Fruit fly (Drosophila melanogaster): ENCODE results near the gene Fife.

Fife gene

dm6 chr3L:2645068-2645467 is 66.4 kb downstream of the Fife start, which contains the start of gene CG1143:
Gene CG1143, plus strand, starts transcription at chr3L:2645368.
- no peak for TF ChIP-seq spab (GFP tag; optimal IDR thresholded peaks at IDR 0.05)
- no peak for TF ChIP-seq Eip75B (GFP tag; optimal IDR thresholded peaks at IDR 0.05)
- no peak for TF ChIP-seq CG1621 (tag; optimal IDR thresholded peaks at IDR 0.05)
- no peak for TF ChIP-seq CG34406 (GFP tag; optimal IDR thresholded peaks at IDR 0.05)
- no peak for TF ChIP-seq CG8119 (GFP tag; IDR thresholded peaks at IDR 0.05)
- TF ChIP-seq CG8319 (GFP tag; optimal IDR thresholded peaks at IDR 0.05) = no peak
- no peak for TF ChIP-seq cyc (GFP tag; optimal IDR thresholded peaks at IDR 0.05)
- no peak for TF ChIP-seq CG9139 (GFP tag; optimal IDR thresholded peaks at IDR 0.05)
- TF ChIP-seq Lpt (GFP tag; optimal IDR thresholded peaks at IDR 0.05) = no peak
- TF ChIP-seq Sox15 (GFP tag; optimal IDR thresholded peaks at IDR 0.05) = no peak
- no peak for TF ChIP-seq CG11902 (GFP tag; optimal IDR thresholded peaks at IDR 0.05)
- TF ChIP-seq dac (GFP tag; optimal IDR thresholded peaks at IDR 0.05) = no peak
- no peak for TF ChIP-seq dsx (GFP tag; optimal IDR thresholded peaks at IDR 0.05; ENCODE audit: poor library complexity, severe bottlenecking)
- TF ChIP-seq CG31627 (GFP tag; optimal IDR thresholded peaks at IDR 0.05) = no peak
- no peak for TF ChIP-seq CG7368 (GFP tag; optimal IDR thresholded peaks at IDR 0.05)
- no peak for TF ChIP-seq eg (GFP tag; IDR thresholded peaks at IDR 0.05)
- no peak for TF ChIP-seq achi (GFP tag; optimal IDR thresholded peaks at IDR 0.05)

DNA sequence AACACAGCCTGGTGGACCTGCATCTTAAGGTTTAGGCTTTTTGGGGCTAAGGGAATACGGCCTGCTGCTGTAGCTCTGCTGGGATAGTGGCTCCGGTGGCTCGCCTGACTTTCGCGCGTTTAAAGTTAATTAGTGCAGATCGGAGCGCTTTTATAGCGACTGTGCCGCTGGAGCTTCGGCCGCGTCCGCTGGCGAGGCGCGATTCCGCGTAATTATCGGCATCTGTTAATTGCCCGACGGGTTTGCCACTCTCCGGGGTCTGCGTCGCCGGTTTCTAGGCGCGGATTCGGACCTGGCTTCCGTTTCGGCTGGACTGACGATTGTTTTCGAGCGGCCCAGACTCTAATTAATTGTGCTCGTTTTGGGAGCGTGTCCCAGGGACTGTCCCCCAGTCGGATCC is 68.2 kb downstream of the Fife start, which contains the start of gene CG14949:
Gene CG14949 (minus strand): TSS at position 101 of the 400 bp plus-strand sequence.
- TF ChIP-seq Hr38 (GFP tag; optimal IDR thresholded peaks at IDR 0.05) = no peak
- no peak for TF ChIP-seq Hr39 (GFP tag; optimal IDR thresholded peaks at IDR 0.05)
- no peak for TF ChIP-seq CG6276 (GFP tag; optimal IDR thresholded peaks at IDR 0.05)
- TF ChIP-seq CG8119 (GFP tag; IDR thresholded peaks at IDR 0.05) = no peak
- TF ChIP-seq CG8632 (GFP tag; optimal IDR thresholded peaks at IDR 0.05) = no peak
- no peak for TF ChIP-seq dsx (GFP tag; optimal IDR thresholded peaks at IDR 0.05; ENCODE audit: poor library complexity, severe bottlenecking)
- TF ChIP-seq Ets21C (GFP tag; optimal IDR thresholded peaks at IDR 0.05) = no peak
- TF ChIP-seq CG8319 (GFP tag; optimal IDR thresholded peaks at IDR 0.05) = no peak
- no peak for TF ChIP-seq fd85E (GFP tag; optimal IDR thresholded peaks at IDR 0.05)

dm6 chr3L:2636023-2636968 is 75.2 kb downstream of the Fife start:
- TF ChIP-seq Smox (GFP tag; optimal IDR thresholded peaks at IDR 0.05) = no peak
- peak; percentile 47 for TF ChIP-seq CG3032 (tag; optimal IDR thresholded peaks at IDR 0.05)
- TF ChIP-seq CG1621 (tag; optimal IDR thresholded peaks at IDR 0.05) = no peak
- TF ChIP-seq pdm3 (GFP tag; optimal IDR thresholded peaks at IDR 0.05) = peak; percentile 41
- peak; percentile 85 for TF ChIP-seq eg (GFP tag; IDR thresholded peaks at IDR 0.05)
- TF ChIP-seq CG11762 (GFP tag; optimal IDR thresholded peaks at IDR 0.05; ENCODE audit: insufficient read depth) = peak; percentile 9
- no peak for TF ChIP-seq CG6854 (GFP tag; optimal IDR thresholded peaks at IDR 0.05)
- peak; percentile 12 for TF ChIP-seq vri (GFP tag; optimal IDR thresholded peaks at IDR 0.05)
- peak; percentile 15 for TF ChIP-seq dsx (GFP tag; optimal IDR thresholded peaks at IDR 0.05; ENCODE audit: poor library complexity, severe bottlenecking)
- TF ChIP-seq OdsH (GFP tag; optimal IDR thresholded peaks at IDR 0.05) = peak; percentile 70
- TF ChIP-seq cyc (GFP tag; optimal IDR thresholded peaks at IDR 0.05) = no peak
- TF ChIP-seq CG11294 (GFP tag; IDR thresholded peaks at IDR 0.05) = peak; percentile 46; the same call in 1 of the 2 replicates
- TF ChIP-seq CG7368 (GFP tag; optimal IDR thresholded peaks at IDR 0.05) = peak; percentile 21
- TF ChIP-seq dac (GFP tag; optimal IDR thresholded peaks at IDR 0.05) = peak; percentile 1
- peak; percentile 46 for TF ChIP-seq topi (GFP tag; optimal IDR thresholded peaks at IDR 0.05)
- no peak for TF ChIP-seq CG10631 (GFP tag; optimal IDR thresholded peaks at IDR 0.05)
- no peak for TF ChIP-seq Eip75B (GFP tag; optimal IDR thresholded peaks at IDR 0.05)
- peak; percentile 12 for TF ChIP-seq CG31627 (GFP tag; optimal IDR thresholded peaks at IDR 0.05)
- TF ChIP-seq CG16779 (tag; optimal IDR thresholded peaks at IDR 0.05) = no peak
- no peak for TF ChIP-seq CG32006 (GFP tag; optimal IDR thresholded peaks at IDR 0.05)
- peak; percentile 38 for TF ChIP-seq CG9139 (GFP tag; optimal IDR thresholded peaks at IDR 0.05)
- peak; percentile 77 for TF ChIP-seq CG3919 (GFP tag; optimal IDR thresholded peaks at IDR 0.05)
- TF ChIP-seq Blimp-1 (GFP tag; optimal IDR thresholded peaks at IDR 0.05) = no peak
- peak; percentile 27; the same call in 1 of the 2 replicates for TF ChIP-seq Gug (GFP tag; IDR thresholded peaks at IDR 0.05)
- TF ChIP-seq CG8119 (GFP tag; IDR thresholded peaks at IDR 0.05) = peak; percentile 77
- TF ChIP-seq Eip78C (GFP tag) = peak; percentile 82
- TF ChIP-seq ss (GFP tag; optimal IDR thresholded peaks at IDR 0.05) = peak in 1 of 2 experiments; percentile 36
- peak; percentile 61 for TF ChIP-seq Ets96B (tag; optimal IDR thresholded peaks at IDR 0.05)
- peak; percentile 52 for TF ChIP-seq Lpt (GFP tag; optimal IDR thresholded peaks at IDR 0.05)
- TF ChIP-seq achi (GFP tag; optimal IDR thresholded peaks at IDR 0.05) = peak; percentile 44
- no peak for TF ChIP-seq Sox14 (GFP tag; optimal IDR thresholded peaks at IDR 0.05)
- TF ChIP-seq CG8319 (GFP tag; optimal IDR thresholded peaks at IDR 0.05) = peak; percentile 30
- peak; percentile 18 for TF ChIP-seq Sox102F (GFP tag; optimal IDR thresholded peaks at IDR 0.05)

Measured in whole organism, prepupa.